Worm (Caenorhabditis elegans) whole organism, L1 larva: ENCODE results near the gene C03C10.7.
A peak's percentile ranks its signal among the peaks of the same experiment; 100 is the strongest.

Experiments
- C16A3.4 ChIP-seq: fragments of 150-350 bp; optimal IDR thresholded peaks from 2 replicates; lab custom pipeline; 2014; ENCODE audit warnings: missing biosample characterization, missing genetic modification characterization
- F16B12.6 ChIP-seq: fragments of 150-350 bp; optimal IDR thresholded peaks from 2 replicates; lab custom pipeline; 2014; ENCODE audit warnings: missing biosample characterization, missing genetic modification characterization
- aha-1 ChIP-seq: fragments of 150-350 bp; optimal IDR thresholded peaks from 2 replicates; lab custom pipeline; 2014; ENCODE audit warnings: missing biosample characterization, missing genetic modification characterization
- blmp-1 ChIP-seq: fragments of 150-350 bp; optimal IDR thresholded peaks from 2 replicates; lab custom pipeline; 2014; ENCODE audit warnings: missing biosample characterization, missing genetic modification characterization
- ceh-82 ChIP-seq, 3 experiments: fragments of 150-350 bp in 1 of 3; sonication (generic microtip) in 2 of 3; optimal IDR thresholded peaks; 2 replicates each; lab custom pipeline; 2014 to 2017; ENCODE audit warnings: missing biosample characterization in 3 of 3, missing genetic modification characterization in 3 of 3
- ceh-90 ChIP-seq: sonication (generic microtip); optimal IDR thresholded peaks from 2 replicates; lab custom pipeline; 2016; ENCODE audit warnings: missing genetic modification characterization, missing compliant biosample characterization
- dpl-1 ChIP-seq, 3 experiments: fragments of 150-350 bp in 2 of 3; sonication (generic microtip) in 1 of 3; optimal IDR thresholded peaks; 2 replicates each; lab custom pipeline; 2014 to 2017; ENCODE audit warnings: missing biosample characterization in 3 of 3, missing genetic modification characterization in 3 of 3, missing genetic modification reagents in 3 of 3
- dsc-1 ChIP-seq: sonication (generic microtip); optimal IDR thresholded peaks from 2 replicates; lab custom pipeline; 2016; ENCODE audit warnings: mild to moderate bottlenecking, missing genetic modification characterization, missing compliant biosample characterization
- efl-1 ChIP-seq, 4 experiments: fragments of 150-350 bp; optimal IDR thresholded peaks in 3 of 4; peaks in 1 of 4; 1 replicate in 1 of 4; 2 replicates in 3 of 4; lab custom pipeline; 2014; ENCODE audit warnings: missing biosample characterization in 2 of 4, missing genetic modification characterization in 2 of 4, missing genetic modification reagents in 2 of 4
- elt-2 ChIP-seq: sonication (generic microtip); optimal IDR thresholded peaks from 2 replicates; lab custom pipeline; 2016; ENCODE audit warnings: missing genetic modification characterization, mild to moderate bottlenecking, inconsistent platforms, missing compliant biosample characterization, missing genetic modification reagents
- elt-3 ChIP-seq, 6 experiments: fragments of 150-350 bp in 1 of 6; sonication (generic microtip); optimal IDR thresholded peaks; 2 replicates each; lab custom pipeline; 2017 to 2018; ENCODE audit warnings: missing biosample characterization in 6 of 6, missing genetic modification characterization in 6 of 6, inconsistent platforms in 1 of 6
- fkh-10 ChIP-seq: sonication (generic microtip); optimal IDR thresholded peaks from 2 replicates; lab custom pipeline; 2017; ENCODE audit warnings: missing biosample characterization, missing genetic modification reagents, missing genetic modification characterization
- fos-1 ChIP-seq: fragments of 150-350 bp; optimal IDR thresholded peaks from 2 replicates; lab custom pipeline; 2014; ENCODE audit warnings: missing biosample characterization, missing genetic modification characterization
- grh-1 ChIP-seq: fragments of 200-800 bp; sonication (Bioruptor generic); IDR thresholded peaks from 2 replicates; pipeline ENCODE4 v1.3.6; 2022; ENCODE audit warnings: missing genetic modification reagents, missing genetic modification characterization, missing compliant biosample characterization
- hpl-2 ChIP-seq: fragments of 150-350 bp; optimal IDR thresholded peaks from 2 replicates; lab custom pipeline; 2014; ENCODE audit warnings: missing biosample characterization, missing genetic modification reagents, missing genetic modification characterization
- irx-1 ChIP-seq: sonication (generic microtip); optimal IDR thresholded peaks from 2 replicates; lab custom pipeline; 2016; ENCODE audit warnings: missing genetic modification characterization, missing compliant biosample characterization
- lin-14 ChIP-seq: fragments of 200-800 bp; sonication (Bioruptor generic); optimal IDR thresholded peaks from 2 replicates; lab custom pipeline; 2018; ENCODE audit warnings: mild to moderate bottlenecking, missing genetic modification characterization, moderate library complexity, missing compliant biosample characterization
- lin-35 ChIP-seq, 2 experiments: fragments of 150-350 bp; optimal IDR thresholded peaks; 2 replicates each; lab custom pipeline; 2014; ENCODE audit warnings: missing biosample characterization in 2 of 2, missing genetic modification characterization in 2 of 2, missing genetic modification reagents in 2 of 2
- lin-39 ChIP-seq: fragments of 150-350 bp; optimal IDR thresholded peaks from 2 replicates; lab custom pipeline; 2014; ENCODE audit warnings: missing biosample characterization, missing genetic modification reagents, missing genetic modification characterization
- lsy-2 ChIP-seq, 2 experiments: fragments of 150-350 bp; optimal IDR thresholded peaks; 2 replicates each; lab custom pipeline; 2014; ENCODE audit warnings: missing biosample characterization in 2 of 2, missing genetic modification characterization in 2 of 2
- mdl-1 ChIP-seq, 2 experiments: fragments of 150-350 bp; optimal IDR thresholded peaks; 2 replicates each; lab custom pipeline; 2014 to 2017; ENCODE audit warnings: missing biosample characterization in 2 of 2, missing genetic modification characterization in 2 of 2, inconsistent platforms in 1 of 2
- nhr-11 ChIP-seq: fragments of 150-350 bp; optimal IDR thresholded peaks from 2 replicates; lab custom pipeline; 2014; ENCODE audit warnings: missing biosample characterization, missing genetic modification characterization
- nhr-19 ChIP-seq: fragments of 200-800 bp; sonication (Bioruptor generic); conservative IDR thresholded peaks from 2 replicates; pipeline ENCODE4 v1.3.6; 2022; ENCODE audit warnings: missing genetic modification characterization, missing compliant biosample characterization
- nhr-20 ChIP-seq: sonication (generic microtip); optimal IDR thresholded peaks from 2 replicates; lab custom pipeline; 2016; ENCODE audit warnings: mild to moderate bottlenecking, missing genetic modification characterization, missing compliant biosample characterization
- nhr-237 ChIP-seq: fragments of 150-350 bp; optimal IDR thresholded peaks from 2 replicates; lab custom pipeline; 2014; ENCODE audit warnings: missing biosample characterization, missing genetic modification characterization
- nhr-47 ChIP-seq: sonication (generic microtip); optimal IDR thresholded peaks from 2 replicates; lab custom pipeline; 2016; ENCODE audit warnings: mild to moderate bottlenecking, missing genetic modification characterization, moderate library complexity, missing compliant biosample characterization
- nhr-71 ChIP-seq: sonication (generic microtip); optimal IDR thresholded peaks from 2 replicates; lab custom pipeline; 2016; ENCODE audit warnings: mild to moderate bottlenecking, missing genetic modification characterization, moderate library complexity, missing compliant biosample characterization
- nhr-77 ChIP-seq: fragments of 150-350 bp; optimal IDR thresholded peaks from 2 replicates; lab custom pipeline; 2014; ENCODE audit warnings: missing biosample characterization, missing genetic modification characterization
- snu-23 ChIP-seq: sonication (generic microtip); optimal IDR thresholded peaks from 2 replicates; lab custom pipeline; 2016; ENCODE audit warnings: missing genetic modification characterization, missing compliant biosample characterization
- sox-4 ChIP-seq: sonication (generic microtip); optimal IDR thresholded peaks from 2 replicates; lab custom pipeline; 2016; ENCODE audit warnings: missing genetic modification characterization, missing compliant biosample characterization
- swsn-7 ChIP-seq: sonication (generic microtip); optimal IDR thresholded peaks from 2 replicates; lab custom pipeline; 2016; ENCODE audit warnings: missing genetic modification characterization, missing compliant biosample characterization
- unc-130 ChIP-seq: fragments of 150-350 bp; optimal IDR thresholded peaks from 2 replicates; lab custom pipeline; 2017; ENCODE audit warnings: missing biosample characterization, missing genetic modification characterization, inconsistent platforms
- unc-30 ChIP-seq: sonication (generic microtip); optimal IDR thresholded peaks from 2 replicates; lab custom pipeline; 2017; ENCODE audit warnings: missing biosample characterization, missing genetic modification characterization
- unc-62 ChIP-seq: fragments of 150-350 bp; optimal IDR thresholded peaks from 2 replicates; lab custom pipeline; 2014; ENCODE audit warnings: missing biosample characterization, missing genetic modification reagents, missing genetic modification characterization
- zag-1 ChIP-seq: fragments of 150-350 bp; optimal IDR thresholded peaks from 2 replicates; lab custom pipeline; 2014; ENCODE audit warnings: missing biosample characterization, missing genetic modification characterization
- ztf-11 ChIP-seq, 2 experiments: sonication (generic microtip); optimal IDR thresholded peaks; 2 replicates each; lab custom pipeline; 2016 to 2017; ENCODE audit warnings: missing genetic modification characterization in 2 of 2, missing biosample characterization in 1 of 2, missing compliant biosample characterization in 1 of 2

The C03C10.7 gene

DNA sequence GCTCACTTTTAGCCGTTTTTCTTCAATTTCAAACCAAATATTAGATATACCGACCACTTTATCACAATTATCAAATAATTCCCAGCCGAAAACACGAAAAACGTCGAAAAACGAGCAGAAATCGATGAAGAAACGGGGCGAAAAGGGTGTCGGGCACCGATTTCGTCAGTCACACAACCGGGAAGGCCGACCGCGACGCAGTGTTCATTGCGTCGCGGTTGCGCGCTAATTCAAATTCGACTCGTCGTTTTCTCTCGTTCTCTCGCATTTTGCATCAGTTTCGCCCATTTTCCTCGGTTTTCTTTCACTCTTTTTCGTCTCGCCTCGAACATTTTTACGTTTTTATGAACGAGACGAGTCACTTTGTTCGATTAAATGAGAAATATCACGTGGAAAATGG lies 8.3 kb upstream of the C03C10.7 start (continued):
- TF ChIP-seq aha-1 (no peak), ceh-90 (tag; lab: Kevin White, UChicago) (no peak), F16B12.6 (tag; lab: Kevin White, UChicago) (peak; percentile 62), mdl-1 (tag; optimal IDR thresholded peaks at IDR 0.05; lab: Kevin White, UChicago) (peak in 1 of 2 experiments; percentile 78), nhr-19 (GFP tag; lab: Robert Waterston, UW) (peak; percentile 42; the same call in 1 of the 2 replicates), fkh-10 (no peak), hpl-2 (no peak)

- TF ChIP-seq dsc-1 (tag; lab: Kevin White, UChicago) = peak; percentile 56
- TF ChIP-seq snu-23 (GFP tag; lab: Kevin White, UChicago) = peak; percentile 1
- TF ChIP-seq nhr-71 (tag; lab: Kevin White, UChicago) = peak; percentile 37
- TF ChIP-seq elt-2 (tag; lab: Kevin White, UChicago) = peak; percentile 50
- TF ChIP-seq F16B12.6 (tag; lab: Kevin White, UChicago) = no peak
- TF ChIP-seq nhr-47 (tag; lab: Kevin White, UChicago) = peak; percentile 27
- peak in 1 of 3 experiments; percentile 26 for TF ChIP-seq ceh-82 (tag; optimal IDR thresholded peaks at IDR 0.05; lab: Kevin White, UChicago)
- TF ChIP-seq lin-35 (GFP tag; optimal IDR thresholded peaks at IDR 0.05; lab: Kevin White, UChicago) = peak in 1 of 2 experiments; percentile 46
- peak in 1 of 3 experiments; percentile 39 for TF ChIP-seq dpl-1 (GFP tag; optimal IDR thresholded peaks at IDR 0.05; lab: Kevin White, UChicago)
- TF ChIP-seq lsy-2 (tag; optimal IDR thresholded peaks at IDR 0.05; lab: Kevin White, UChicago) = peak; percentile 7 to 59
- no peak for TF ChIP-seq blmp-1 (tag; lab: Kevin White, UChicago)
- TF ChIP-seq unc-130 (tag; lab: Kevin White, UChicago) = no peak
- TF ChIP-seq efl-1 (optimal IDR thresholded peaks at IDR 0.05; lab: Kevin White, UChicago) = peak; percentile 15 to 26
- TF ChIP-seq efl-1 (GFP tag; optimal IDR thresholded peaks at IDR 0.05 in 1 of 2; lab: Kevin White, UChicago) = peak in 1 of 2 experiments; percentile 33
- TF ChIP-seq nhr-237 (tag; lab: Kevin White, UChicago) = no peak
- no peak for TF ChIP-seq C16A3.4 (tag; lab: Kevin White, UChicago)
- peak; percentile 10 for TF ChIP-seq swsn-7 (tag; lab: Kevin White, UChicago)
- peak; percentile 69 for TF ChIP-seq lin-14 (GFP tag; lab: Kevin White, UChicago)
Measured at ce11 chrIII:4088338-4088918, 7.4 kb upstream of the C03C10.7 start.

DNA sequence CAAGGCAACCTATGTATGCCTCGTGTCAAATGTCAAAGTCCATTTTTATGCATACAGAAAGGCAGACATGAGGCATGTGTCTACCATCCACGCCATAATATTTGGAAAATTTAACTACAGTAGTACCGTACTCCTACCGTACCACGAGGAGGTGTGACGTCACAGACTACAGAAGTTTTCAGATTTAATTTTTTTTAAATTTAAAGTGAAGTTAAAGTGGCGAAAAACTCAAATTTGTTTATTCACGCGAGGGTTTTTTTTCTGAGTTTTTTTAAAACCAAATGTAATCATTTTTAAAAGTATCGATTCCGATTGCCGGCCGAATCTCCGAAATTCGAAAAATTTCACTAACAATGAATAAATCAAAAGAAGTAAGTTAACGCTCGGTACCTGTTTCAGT lies 5.1 kb upstream of the C03C10.7 start, which contains the start of gene C03C10.2:
Gene C03C10.2 (plus strand): TSS at position 301 of the 400 bp plus-strand sequence.
- no peak for TF ChIP-seq zag-1

ce11 chrIII:4092020-4092419 lies 3.8 kb upstream of the C03C10.7 start, which contains the start of gene C03C10.5:
Gene C03C10.5 (minus strand): TSS chrIII:4092120.
- TF ChIP-seq unc-62 (GFP tag; lab: Kevin White, UChicago) (no peak), elt-3 (tag; optimal IDR thresholded peaks at IDR 0.05; lab: Kevin White, UChicago) (no peak), irx-1 (no peak), unc-30 (tag; lab: Kevin White, UChicago) (no peak)

ce11 chrIII:4092962-4093361 lies 2.9 kb upstream of the C03C10.7 start:
- TF ChIP-seq nhr-77 (tag; lab: Kevin White, UChicago) = no peak
- TF ChIP-seq lin-39 (tag; lab: Kevin White, UChicago) = no peak
- no peak for TF ChIP-seq fos-1 (tag; lab: Kevin White, UChicago)
- TF ChIP-seq ztf-11 (tag; optimal IDR thresholded peaks at IDR 0.05; lab: Kevin White, UChicago) = peak in 1 of 2 experiments; percentile 3
- no peak for TF ChIP-seq nhr-20 (tag; lab: Kevin White, UChicago)
- no peak for TF ChIP-seq efl-1 (optimal IDR thresholded peaks at IDR 0.05; lab: Kevin White, UChicago)
- TF ChIP-seq efl-1 (GFP tag; optimal IDR thresholded peaks at IDR 0.05 in 1 of 2; lab: Kevin White, UChicago) = no peak
- 0 out of 2 replicates have a peak, but pooled peaks have one; percentile 17 for TF ChIP-seq grh-1
- no peak for TF ChIP-seq sox-4
- TF ChIP-seq nhr-11 (tag; lab: Kevin White, UChicago) = no peak
- no peak for TF ChIP-seq snu-23 (GFP tag; lab: Kevin White, UChicago)
